Fruit fly (Drosophila melanogaster): ENCODE results near the gene twin.

- TF ChIP-seq CG16779 (tag; optimal IDR thresholded peaks at IDR 0.05): no peak
- TF ChIP-seq Ets21C (GFP tag; optimal IDR thresholded peaks at IDR 0.05): no peak
- TF ChIP-seq Sox15 (GFP tag; optimal IDR thresholded peaks at IDR 0.05): no peak
- no peak for TF ChIP-seq fd59A (GFP tag; optimal IDR thresholded peaks at IDR 0.05)
- peak; percentile 32 for TF ChIP-seq Sox14 (GFP tag; optimal IDR thresholded peaks at IDR 0.05)
- TF ChIP-seq CG3032 (tag; optimal IDR thresholded peaks at IDR 0.05): peak; percentile 8
- no peak for TF ChIP-seq CG9139 (GFP tag; optimal IDR thresholded peaks at IDR 0.05)
Observed at dm6 chr3R:24204022-24204421, 17.7 kb downstream of the twin start.
